Fruit fly (Drosophila melanogaster) whole organism, embryonic: ENCODE results near the gene Strip.

Experiments
- CG10959 ChIP-seq: fragments of 200-800 bp; sonication (Bioruptor generic); IDR thresholded peaks from 2 replicates; pipeline ENCODE4 v1.3.6; 2022; ENCODE audit warnings: missing biosample characterization, missing genetic modification characterization
- CG11723 ChIP-seq: fragments of 200-800 bp; sonication (Bioruptor generic); optimal IDR thresholded peaks from 2 replicates; lab custom pipeline; 2017; ENCODE audit warnings: missing biosample characterization, mild to moderate bottlenecking, missing genetic modification characterization
- CG12236 ChIP-seq: fragments of 200-800 bp; sonication (Bioruptor generic); optimal IDR thresholded peaks from 2 replicates; lab custom pipeline; 2016; ENCODE audit warnings: missing biosample characterization, missing genetic modification characterization
- CG12659 ChIP-seq: fragments of 200-800 bp; sonication (Bioruptor generic); optimal IDR thresholded peaks from 3 replicates; lab custom pipeline; 2017; ENCODE audit warnings: mild to moderate bottlenecking, missing biosample characterization, missing genetic modification reagents, missing genetic modification characterization
- CG12769 ChIP-seq: fragments of 200-800 bp; sonication (Bioruptor generic); optimal IDR thresholded peaks from 2 replicates; lab custom pipeline; 2019; ENCODE audit warnings: missing biosample characterization, mild to moderate bottlenecking, missing genetic modification characterization, moderate library complexity
- CG12942 ChIP-seq: fragments of 200-800 bp; sonication (Bioruptor generic); optimal IDR thresholded peaks from 3 replicates; lab custom pipeline; 2016; ENCODE audit warnings: missing biosample characterization, missing genetic modification characterization
- CG13287 ChIP-seq: fragments of 200-800 bp; sonication (Bioruptor generic); IDR thresholded peaks from 2 replicates; pipeline ENCODE4 v1.3.6; 2022; ENCODE audit warnings: missing biosample characterization, missing genetic modification characterization; ENCODE audit not compliant: partially characterized antibody
- CG14710 ChIP-seq: fragments of 200-800 bp; sonication (Bioruptor generic); optimal IDR thresholded peaks from 3 replicates; lab custom pipeline; 2019; ENCODE audit warnings: missing biosample characterization, mild to moderate bottlenecking, missing genetic modification characterization, moderate library complexity
- CG1647 ChIP-seq: fragments of 200-800 bp; sonication (Bioruptor generic); optimal IDR thresholded peaks from 3 replicates; lab custom pipeline; 2016; ENCODE audit warnings: missing biosample characterization, missing genetic modification characterization
- CG17568 ChIP-seq: fragments of 200-800 bp; sonication (Bioruptor generic); optimal IDR thresholded peaks from 2 replicates; lab custom pipeline; 2018; ENCODE audit warnings: missing biosample characterization, mild to moderate bottlenecking, missing genetic modification characterization, moderate library complexity
- CG1832 ChIP-seq: fragments of 200-800 bp; sonication (Bioruptor generic); optimal IDR thresholded peaks from 2 replicates; lab custom pipeline; 2017; ENCODE audit warnings: missing biosample characterization, mild to moderate bottlenecking, missing genetic modification characterization, inconsistent platforms
- CG18619 ChIP-seq: fragments of 200-800 bp; sonication (Bioruptor generic); optimal IDR thresholded peaks from 3 replicates; lab custom pipeline; 2017; ENCODE audit warnings: missing biosample characterization, mild to moderate bottlenecking, missing genetic modification characterization
- CG2889 ChIP-seq: fragments of 200-800 bp; sonication (Bioruptor generic); IDR thresholded peaks from 3 replicates; pipeline ENCODE4 v1.3.6; 2022; ENCODE audit warnings: missing biosample characterization, missing genetic modification characterization
- CG4360 ChIP-seq: fragments of 200-800 bp; sonication (Bioruptor generic); IDR thresholded peaks from 2 replicates; pipeline ENCODE4 v1.3.6; 2022; ENCODE audit warnings: missing biosample characterization, missing genetic modification characterization
- CG4617 ChIP-seq: fragments of 200-800 bp; sonication (Bioruptor generic); optimal IDR thresholded peaks from 3 replicates; lab custom pipeline; 2016; ENCODE audit warnings: missing biosample characterization, missing genetic modification characterization, borderline replicate concordance
- CG8089 ChIP-seq: fragments of 200-800 bp; sonication (Bioruptor generic); optimal IDR thresholded peaks from 3 replicates; lab custom pipeline; 2016; ENCODE audit warnings: missing biosample characterization, missing genetic modification characterization
- CG9797 ChIP-seq: fragments of 200-800 bp; sonication (Bioruptor generic); optimal IDR thresholded peaks from 3 replicates; lab custom pipeline; 2018; ENCODE audit warnings: missing biosample characterization, mild to moderate bottlenecking, missing genetic modification characterization
- Dip2 ChIP-seq: fragments of 200-800 bp; sonication (Bioruptor generic); IDR thresholded peaks from 2 replicates; pipeline ENCODE4 v1.3.6; 2022; ENCODE audit warnings: missing biosample characterization, missing genetic modification characterization
- ERR ChIP-seq: fragments of 200-800 bp; sonication (Bioruptor generic); optimal IDR thresholded peaks from 2 replicates; lab custom pipeline; 2016; ENCODE audit warnings: missing biosample characterization, missing genetic modification characterization
- H2.0 ChIP-seq: fragments of 200-800 bp; sonication (Bioruptor generic); IDR thresholded peaks from 2 replicates; pipeline ENCODE4 v1.3.6; 2022; ENCODE audit warnings: missing biosample characterization, missing genetic modification characterization
- HHEX ChIP-seq: fragments of 200-800 bp; sonication (Bioruptor generic); optimal IDR thresholded peaks from 3 replicates; lab custom pipeline; 2017; ENCODE audit warnings: missing biosample characterization, mild to moderate bottlenecking, missing genetic modification characterization, missing genetic modification reagents
- Hr78 ChIP-seq, 2 experiments: fragments of 200-800 bp in 1 of 2; fragments of >200 bp in 1 of 2; sonication (Bioruptor generic) in 1 of 2; optimal IDR thresholded peaks; 2 replicates each; lab custom pipeline; 2017 to 2019; ENCODE audit warnings: missing biosample characterization in 2 of 2, missing genetic modification characterization in 2 of 2, mild to moderate bottlenecking in 1 of 2, moderate library complexity in 1 of 2
- Lim3 ChIP-seq: fragments of 200-800 bp; sonication (Bioruptor generic); IDR thresholded peaks from 2 replicates; pipeline ENCODE4 v1.3.6; 2022; ENCODE audit warnings: missing biosample characterization, missing genetic modification characterization
- NC2α ChIP-seq: fragments of 200-800 bp; sonication (Bioruptor generic); optimal IDR thresholded peaks from 2 replicates; lab custom pipeline; 2016; ENCODE audit warnings: missing biosample characterization, missing genetic modification characterization
- NC2β ChIP-seq: fragments of 200-800 bp; sonication (Bioruptor generic); optimal IDR thresholded peaks from 2 replicates; lab custom pipeline; 2016; ENCODE audit warnings: missing biosample characterization, missing genetic modification characterization
- Side ChIP-seq: fragments of 200-800 bp; sonication (Bioruptor generic); optimal IDR thresholded peaks from 2 replicates; lab custom pipeline; 2016; ENCODE audit warnings: missing biosample characterization, missing genetic modification characterization
- Six4 ChIP-seq: fragments of 200-800 bp; sonication (Bioruptor generic); optimal IDR thresholded peaks from 2 replicates; lab custom pipeline; 2016; ENCODE audit warnings: missing biosample characterization, missing genetic modification characterization
- ci ChIP-seq: fragments of 200-800 bp; sonication (Bioruptor generic); IDR thresholded peaks from 3 replicates; pipeline ENCODE4 v1.3.6; 2022; ENCODE audit warnings: missing biosample characterization, missing genetic modification characterization
- crp ChIP-seq, 2 experiments: fragments of 200-800 bp; sonication (Bioruptor generic); optimal IDR thresholded peaks; 2 replicates in 1 of 2; 3 replicates in 1 of 2; lab custom pipeline; 2017; ENCODE audit warnings: missing biosample characterization in 2 of 2, missing genetic modification characterization in 2 of 2, mild to moderate bottlenecking in 1 of 2, moderate library complexity in 1 of 2
- eve ChIP-seq, 2 experiments: fragments of >200 bp; optimal IDR thresholded peaks; 2 replicates each; lab custom pipeline; 2017; ENCODE audit warnings: missing biosample characterization in 2 of 2, missing genetic modification characterization in 2 of 2
- fd102C ChIP-seq: fragments of 200-800 bp; sonication (Bioruptor generic); optimal IDR thresholded peaks from 2 replicates; lab custom pipeline; 2018; ENCODE audit warnings: missing biosample characterization, mild to moderate bottlenecking, missing genetic modification characterization, moderate library complexity
- ftz-f1 ChIP-seq: fragments of 200-800 bp; sonication (Bioruptor generic); optimal IDR thresholded peaks from 2 replicates; lab custom pipeline; 2016; ENCODE audit warnings: missing biosample characterization, missing genetic modification characterization
- fu2 ChIP-seq: fragments of 200-800 bp; sonication (Bioruptor generic); optimal IDR thresholded peaks from 2 replicates; lab custom pipeline; 2016; ENCODE audit warnings: missing biosample characterization, missing genetic modification characterization
- gce ChIP-seq: fragments of 200-800 bp; sonication (Bioruptor generic); IDR thresholded peaks from 3 replicates; pipeline ENCODE4 v1.3.6; 2022; ENCODE audit warnings: missing biosample characterization, missing genetic modification characterization
- gcm ChIP-seq: fragments of 200-800 bp; sonication (Bioruptor generic); optimal IDR thresholded peaks from 2 replicates; lab custom pipeline; 2019; ENCODE audit warnings: missing biosample characterization, mild to moderate bottlenecking, missing genetic modification characterization, moderate library complexity
- gsb-n ChIP-seq: fragments of 200-800 bp; sonication (Bioruptor generic); optimal IDR thresholded peaks from 3 replicates; lab custom pipeline; 2018; ENCODE audit warnings: missing biosample characterization, mild to moderate bottlenecking, missing genetic modification characterization
- hkb ChIP-seq, 2 experiments: fragments of 200-800 bp in 1 of 2; fragments of >200 bp in 1 of 2; sonication (Bioruptor generic) in 1 of 2; IDR thresholded peaks in 1 of 2; optimal IDR thresholded peaks in 1 of 2; 2 replicates each; pipeline versions ENCODE4 v1.3.6 to Lab custom; 2017 to 2022; ENCODE audit warnings: missing biosample characterization in 1 of 2, missing genetic modification characterization in 1 of 2
- kah ChIP-seq: fragments of 200-800 bp; sonication (Bioruptor generic); optimal IDR thresholded peaks from 2 replicates; lab custom pipeline; 2018; ENCODE audit warnings: missing biosample characterization, mild to moderate bottlenecking, missing genetic modification characterization
- ken ChIP-seq: fragments of 200-800 bp; sonication (Bioruptor generic); IDR thresholded peaks from 3 replicates; pipeline ENCODE4 v1.3.6; 2022; ENCODE audit warnings: missing biosample characterization, missing genetic modification characterization
- lab ChIP-seq: fragments of 200-800 bp; sonication (Bioruptor generic); optimal IDR thresholded peaks from 3 replicates; lab custom pipeline; 2017; ENCODE audit warnings: missing biosample characterization, missing genetic modification characterization, mild to moderate bottlenecking, moderate library complexity, missing genetic modification reagents
- luna ChIP-seq: fragments of 200-800 bp; sonication (Bioruptor generic); optimal IDR thresholded peaks from 2 replicates; lab custom pipeline; 2016; ENCODE audit warnings: missing biosample characterization, missing genetic modification characterization
- mirr ChIP-seq: fragments of 200-800 bp; sonication (Bioruptor generic); optimal IDR thresholded peaks from 3 replicates; lab custom pipeline; 2018; ENCODE audit warnings: missing biosample characterization, mild to moderate bottlenecking, missing genetic modification characterization
- nau ChIP-seq: fragments of 200-800 bp; sonication (Bioruptor generic); optimal IDR thresholded peaks from 3 replicates; lab custom pipeline; 2017; ENCODE audit warnings: missing biosample characterization, mild to moderate bottlenecking, missing genetic modification characterization, missing genetic modification reagents
- salm ChIP-seq: fragments of 200-800 bp; sonication (Bioruptor generic); optimal IDR thresholded peaks from 2 replicates; lab custom pipeline; 2018; ENCODE audit warnings: missing biosample characterization, mild to moderate bottlenecking, missing genetic modification characterization
- slp2 ChIP-seq: fragments of 200-800 bp; sonication (Bioruptor generic); optimal IDR thresholded peaks from 2 replicates; lab custom pipeline; 2016; ENCODE audit warnings: missing biosample characterization, missing genetic modification characterization
- tio ChIP-seq: fragments of 200-800 bp; sonication (Bioruptor generic); optimal IDR thresholded peaks from 2 replicates; lab custom pipeline; 2017; ENCODE audit warnings: missing biosample characterization, missing genetic modification characterization, inconsistent platforms
- tup ChIP-seq: fragments of 200-800 bp; sonication (Bioruptor generic); optimal IDR thresholded peaks from 2 replicates; lab custom pipeline; 2016; ENCODE audit warnings: missing biosample characterization, mild to moderate bottlenecking, missing genetic modification characterization, moderate library complexity
- wdn ChIP-seq: fragments of 200-800 bp; sonication (Bioruptor generic); IDR thresholded peaks from 2 replicates; pipeline ENCODE4 v1.3.6; 2022; ENCODE audit warnings: missing biosample characterization, missing genetic modification characterization
- zfh2 ChIP-seq: fragments of 200-800 bp; sonication (Bioruptor generic); optimal IDR thresholded peaks from 2 replicates; lab custom pipeline; 2016; ENCODE audit warnings: missing biosample characterization, missing genetic modification characterization

Gene Strip

dm6 chr3L:3301171-3301738 is 27.4 kb downstream of the Strip start (continued):
- TF ChIP-seq NC2α (GFP tag; lab: Kevin White, UChicago) (peak; percentile 84), CG9797 (GFP tag; lab: Kevin White, UChicago) (no peak), CG1647 (GFP tag; lab: Kevin White, UChicago) (peak; percentile 85), CG2889 (peak; percentile 86), CG12769 (tag; lab: Kevin White, UChicago) (peak; percentile 85), nau (GFP tag; lab: Kevin White, UChicago) (peak; percentile 88), CG8089 (GFP tag; lab: Kevin White, UChicago) (peak; percentile 81), CG4617 (GFP tag; lab: Kevin White, UChicago) (peak; percentile 69), CG1832 (GFP tag; lab: Kevin White, UChicago) (no peak), ci (GFP tag; lab: Robert Waterston, UW) (peak; percentile 94), ERR (peak; percentile 83), Side (GFP tag; lab: Kevin White, UChicago) (peak; percentile 84), CG14710 (tag; lab: Kevin White, UChicago) (peak; percentile 88), salm (tag; lab: Kevin White, UChicago) (peak; percentile 91), H2.0 (peak; percentile 89), Lim3 (GFP tag; lab: Robert Waterston, UW) (peak; percentile 75; the same call in 1 of the 2 replicates), Six4 (GFP tag; lab: Kevin White, UChicago) (peak; percentile 89), ken (GFP tag; lab: Robert Waterston, UW) (peak; percentile 79; the same call in 2 of the 3 replicates), CG13287 (no peak; the same call in 1 of the 2 replicates), crp (GFP tag; optimal IDR thresholded peaks at IDR 0.05; lab: Kevin White, UChicago) (peak in 1 of 2 experiments; percentile 51), gce (GFP tag; lab: Robert Waterston, UW) (peak; percentile 85), slp2 (peak; percentile 84), fd102C (peak; percentile 38), gcm (GFP tag; lab: Kevin White, UChicago) (peak; percentile 93), zfh2 (GFP tag; lab: Kevin White, UChicago) (peak; percentile 74), eve (GFP tag; optimal IDR thresholded peaks at IDR 0.05; lab: Kevin White, UChicago) (peak in 1 of 2 experiments; percentile 96), luna (GFP tag; lab: Kevin White, UChicago) (peak; percentile 70), CG12942 (peak; percentile 84), CG12236 (GFP tag; lab: Kevin White, UChicago) (peak; percentile 69), tup (peak; percentile 77), CG11723 (peak; percentile 84), CG4360 (peak; percentile 18; the same call in 1 of the 2 replicates), HHEX (GFP tag; lab: Kevin White, UChicago) (peak; percentile 89), Hr78 (GFP tag; optimal IDR thresholded peaks at IDR 0.05; lab: Kevin White, UChicago) (peak in 1 of 2 experiments; percentile 41), kah (GFP tag; lab: Kevin White, UChicago) (peak; percentile 82), gsb-n (peak; percentile 88), wdn (GFP tag; lab: Robert Waterston, UW) (peak; percentile 80), NC2β (peak; percentile 89), CG10959 (peak; percentile 73), fu2 (GFP tag; lab: Kevin White, UChicago) (peak; percentile 80), mirr (peak; percentile 81), CG17568 (GFP tag; lab: Kevin White, UChicago) (peak; percentile 91), CG18619 (GFP tag; lab: Kevin White, UChicago) (peak; percentile 83), hkb (optimal IDR thresholded peaks at IDR 0.05; lab: Kevin White, UChicago) (no peak), hkb (GFP tag; IDR thresholded peaks at IDR 0.05; lab: Robert Waterston, UW) (peak; percentile 96), lab (GFP tag; lab: Kevin White, UChicago) (peak; percentile 96), ftz-f1 (GFP tag; lab: Kevin White, UChicago) (no peak), CG12659 (GFP tag; lab: Kevin White, UChicago) (peak; percentile 94), Dip2 (GFP tag; lab: Robert Waterston, UW) (0 out of 2 replicates have a peak, but pooled peaks have one; percentile 38), tio (GFP tag; lab: Kevin White, UChicago) (peak; percentile 88)
